Worm (Caenorhabditis elegans) whole organism, L4 larva: ENCODE data around the gene C29G2.6.

Experiments used
- F44E2.7 ChIP-seq: fragments of 200-800 bp; sonication (Bioruptor generic); IDR thresholded peaks from 2 replicates; pipeline ENCODE4 v2.1.2; 2022; ENCODE audit warnings: missing genetic modification characterization, missing compliant biosample characterization
- F49E8.2 ChIP-seq: sonication (generic microtip); optimal IDR thresholded peaks from 2 replicates; lab custom pipeline; 2016; ENCODE audit warnings: missing compliant biosample characterization, mild to moderate bottlenecking, missing genetic modification characterization, borderline replicate concordance
- R02D3.7 ChIP-seq: fragments of 150-350 bp; sonication (generic microtip); optimal IDR thresholded peaks from 3 replicates; lab custom pipeline; 2014; ENCODE audit warnings: missing biosample characterization, missing genetic modification characterization
- T20F7.1 ChIP-seq: fragments of 200-800 bp; sonication (Bioruptor generic); optimal IDR thresholded peaks from 2 replicates; lab custom pipeline; 2018; ENCODE audit warnings: mild to moderate bottlenecking, missing genetic modification characterization, missing compliant biosample characterization
- Y48G9A.11 ChIP-seq: fragments of 200-800 bp; sonication (Bioruptor generic); IDR thresholded peaks from 2 replicates; pipeline ENCODE4 v1.3.6; 2022; ENCODE audit warnings: missing genetic modification reagents, missing genetic modification characterization, missing compliant biosample characterization
- ZK546.5 ChIP-seq, 2 experiments: sonication (generic microtip); optimal IDR thresholded peaks; 2 replicates each; lab custom pipeline; 2017; ENCODE audit warnings: missing biosample characterization in 2 of 2, missing genetic modification characterization in 2 of 2
- aly-2 ChIP-seq: sonication (generic microtip); optimal IDR thresholded peaks from 2 replicates; lab custom pipeline; 2018; ENCODE audit warnings: missing biosample characterization, missing genetic modification characterization
- ceh-28 ChIP-seq: fragments of 150-350 bp; optimal IDR thresholded peaks from 2 replicates; lab custom pipeline; 2014; ENCODE audit warnings: missing biosample characterization, missing genetic modification reagents, missing genetic modification characterization
- ceh-62 ChIP-seq: sonication (generic microtip); optimal IDR thresholded peaks from 2 replicates; lab custom pipeline; 2017; ENCODE audit warnings: missing biosample characterization, missing genetic modification characterization
- daf-16 ChIP-seq, 3 experiments: sonication (generic microtip); optimal IDR thresholded peaks; 2 replicates each; lab custom pipeline; 2016 to 2017; ENCODE audit warnings: missing genetic modification characterization in 3 of 3, missing genetic modification reagents in 3 of 3, mild to moderate bottlenecking in 2 of 3, missing compliant biosample characterization in 2 of 3, missing biosample characterization in 1 of 3, moderate library complexity in 1 of 3
- daf-8 ChIP-seq: fragments of 200-800 bp; sonication (Bioruptor generic); IDR thresholded peaks from 2 replicates; pipeline ENCODE4 v1.3.6; 2022; ENCODE audit warnings: missing genetic modification characterization, missing compliant biosample characterization
- dmd-6 ChIP-seq: fragments of 200-800 bp; sonication (Bioruptor generic); IDR thresholded peaks from 2 replicates; pipeline ENCODE4 v1.3.6; 2022; ENCODE audit warnings: missing genetic modification reagents, missing genetic modification characterization, missing compliant biosample characterization
- dmd-9 ChIP-seq: fragments of 200-800 bp; sonication (Bioruptor generic); IDR thresholded peaks from 2 replicates; pipeline ENCODE4 v1.3.6; 2022; ENCODE audit warnings: missing genetic modification reagents, missing genetic modification characterization, missing compliant biosample characterization
- dpl-1 ChIP-seq: fragments of 150-350 bp; optimal IDR thresholded peaks from 2 replicates; lab custom pipeline; 2014; ENCODE audit warnings: missing biosample characterization, missing genetic modification reagents, missing genetic modification characterization
- egl-27 ChIP-seq: sonication (generic microtip); optimal IDR thresholded peaks from 3 replicates; lab custom pipeline; 2017; ENCODE audit warnings: missing biosample characterization, missing genetic modification reagents, missing genetic modification characterization
- fkh-10 ChIP-seq: fragments of 150-350 bp; optimal IDR thresholded peaks from 2 replicates; lab custom pipeline; 2014; ENCODE audit warnings: missing biosample characterization, missing genetic modification reagents, missing genetic modification characterization
- hif-1 ChIP-seq, 2 experiments: sonication (generic microtip); optimal IDR thresholded peaks; 2 replicates each; lab custom pipeline; 2016 to 2017; ENCODE audit warnings: missing compliant biosample characterization in 2 of 2, missing genetic modification characterization in 2 of 2, missing genetic modification reagents in 2 of 2, missing genotype in 2 of 2, mild to moderate bottlenecking in 1 of 2
- hmg-1.1 ChIP-seq: fragments of 200-800 bp; sonication (Bioruptor generic); IDR thresholded peaks from 2 replicates; pipeline ENCODE4 v1.3.6; 2022; ENCODE audit warnings: missing genetic modification reagents, missing genetic modification characterization, missing compliant biosample characterization
- jun-1 ChIP-seq: fragments of 150-350 bp; optimal IDR thresholded peaks from 2 replicates; lab custom pipeline; 2014; ENCODE audit warnings: missing biosample characterization, missing genetic modification reagents, missing genetic modification characterization
- lin-1 ChIP-seq: fragments of 200-800 bp; sonication (Bioruptor generic); IDR thresholded peaks from 2 replicates; pipeline ENCODE4 v1.3.6; 2022; ENCODE audit warnings: missing genetic modification reagents, missing genetic modification characterization, missing compliant biosample characterization
- lin-29 ChIP-seq: fragments of 200-800 bp; sonication (Bioruptor generic); IDR thresholded peaks from 2 replicates; pipeline ENCODE4 v1.3.6; 2022; ENCODE audit warnings: missing genetic modification reagents, missing genetic modification characterization, missing compliant biosample characterization
- lin-38 ChIP-seq: fragments of 200-800 bp; sonication (Bioruptor generic); IDR thresholded peaks from 2 replicates; pipeline ENCODE4 v1.3.6; 2022; ENCODE audit warnings: missing genetic modification reagents, missing genetic modification characterization, missing compliant biosample characterization
- lsy-2 ChIP-seq, 2 experiments: fragments of 150-350 bp in 1 of 2; sonication (generic microtip) in 1 of 2; optimal IDR thresholded peaks; 2 replicates each; lab custom pipeline; 2014 to 2017; ENCODE audit warnings: missing biosample characterization in 2 of 2, missing genetic modification characterization in 2 of 2
- mdl-1 ChIP-seq, 2 experiments: fragments of 150-350 bp in 1 of 2; sonication (generic microtip) in 1 of 2; optimal IDR thresholded peaks; 2 replicates each; lab custom pipeline; 2014 to 2017; ENCODE audit warnings: missing biosample characterization in 2 of 2, missing genetic modification characterization in 2 of 2
- mes-2 ChIP-seq: sonication (generic microtip); optimal IDR thresholded peaks from 2 replicates; lab custom pipeline; 2016; ENCODE audit warnings: missing genotype, mild to moderate bottlenecking, missing genetic modification characterization, missing compliant biosample characterization; ENCODE audit not compliant: poor library complexity, severe bottlenecking
- nhr-10 ChIP-seq: fragments of 150-350 bp; optimal IDR thresholded peaks from 2 replicates; lab custom pipeline; 2014; ENCODE audit warnings: missing biosample characterization, missing genetic modification characterization
- nhr-11 ChIP-seq: fragments of 150-350 bp; optimal IDR thresholded peaks from 2 replicates; lab custom pipeline; 2014; ENCODE audit warnings: missing biosample characterization, missing genetic modification characterization
- nhr-237 ChIP-seq: sonication (generic microtip); optimal IDR thresholded peaks from 2 replicates; lab custom pipeline; 2017; ENCODE audit warnings: missing biosample characterization, missing genetic modification characterization
- nhr-6 ChIP-seq: fragments of 150-350 bp; optimal IDR thresholded peaks from 2 replicates; lab custom pipeline; 2014; ENCODE audit warnings: missing biosample characterization, missing genetic modification characterization
- pha-4 ChIP-seq, 2 experiments: fragments of 150-350 bp in 1 of 2; fragments of 200-800 bp in 1 of 2; sonication (Bioruptor generic) in 1 of 2; IDR thresholded peaks in 1 of 2; optimal IDR thresholded peaks in 1 of 2; 2 replicates each; pipeline versions ENCODE4 v1.3.6 to Lab custom; 2014 to 2022; ENCODE audit warnings: missing genetic modification characterization in 2 of 2, missing genetic modification reagents in 2 of 2, missing biosample characterization in 1 of 2, missing compliant biosample characterization in 1 of 2
- php-3 ChIP-seq: fragments of 200-800 bp; sonication (Bioruptor generic); IDR thresholded peaks from 2 replicates; pipeline ENCODE4 v1.3.6; 2022; ENCODE audit warnings: missing genetic modification reagents, missing genetic modification characterization, missing compliant biosample characterization
- pqm-1 ChIP-seq: sonication (generic microtip); optimal IDR thresholded peaks from 2 replicates; lab custom pipeline; 2017; ENCODE audit warnings: missing biosample characterization, missing genetic modification characterization
- saeg-2 ChIP-seq: fragments of 200-800 bp; sonication (Bioruptor generic); IDR thresholded peaks from 2 replicates; pipeline ENCODE4 v1.3.6; 2022; ENCODE audit warnings: missing genetic modification reagents, missing genetic modification characterization, missing compliant biosample characterization
- set-16 ChIP-seq: fragments of 200-800 bp; sonication (Bioruptor generic); IDR thresholded peaks from 2 replicates; pipeline ENCODE4 v1.3.6; 2022; ENCODE audit warnings: missing genetic modification reagents, missing genetic modification characterization, missing compliant biosample characterization
- spr-3 ChIP-seq: fragments of 200-800 bp; sonication (Bioruptor generic); optimal IDR thresholded peaks from 2 replicates; lab custom pipeline; 2018; ENCODE audit warnings: mild to moderate bottlenecking, missing genetic modification characterization, missing compliant biosample characterization
- tag-97 ChIP-seq: fragments of 200-800 bp; sonication (Bioruptor generic); IDR thresholded peaks from 2 replicates; pipeline ENCODE4 v1.3.6; 2022; ENCODE audit warnings: missing genetic modification characterization, missing compliant biosample characterization
- tra-1 ChIP-seq: fragments of 200-800 bp; sonication (Bioruptor generic); IDR thresholded peaks from 2 replicates; pipeline ENCODE4 v1.3.6; 2022; ENCODE audit warnings: missing genetic modification reagents, missing genetic modification characterization, missing compliant biosample characterization
- unc-130 ChIP-seq: sonication (generic microtip); optimal IDR thresholded peaks from 2 replicates; lab custom pipeline; 2016; ENCODE audit warnings: missing genetic modification reagents, missing genetic modification characterization, missing compliant biosample characterization
- unc-62 ChIP-seq, 3 experiments: fragments of 150-350 bp in 1 of 3; sonication (generic microtip); optimal IDR thresholded peaks in 2 of 3; peaks in 1 of 3; 1 replicate in 1 of 3; 2 replicates in 2 of 3; lab custom pipeline; 2014 to 2017; ENCODE audit warnings: missing biosample characterization in 3 of 3, missing genetic modification characterization in 3 of 3, missing genetic modification reagents in 3 of 3, missing genotype in 1 of 3
- zag-1 ChIP-seq: fragments of 150-350 bp; optimal IDR thresholded peaks from 2 replicates; lab custom pipeline; 2014; ENCODE audit warnings: missing biosample characterization, missing genetic modification characterization
- zip-11 ChIP-seq: fragments of 200-800 bp; sonication (Bioruptor generic); IDR thresholded peaks from 2 replicates; pipeline ENCODE4 v1.3.6; 2022; ENCODE audit warnings: missing genetic modification characterization, missing compliant biosample characterization
- zip-2 ChIP-seq: fragments of 150-350 bp; optimal IDR thresholded peaks from 2 replicates; lab custom pipeline; 2014; ENCODE audit warnings: missing biosample characterization, missing genetic modification characterization

Gene C29G2.6

DNA sequence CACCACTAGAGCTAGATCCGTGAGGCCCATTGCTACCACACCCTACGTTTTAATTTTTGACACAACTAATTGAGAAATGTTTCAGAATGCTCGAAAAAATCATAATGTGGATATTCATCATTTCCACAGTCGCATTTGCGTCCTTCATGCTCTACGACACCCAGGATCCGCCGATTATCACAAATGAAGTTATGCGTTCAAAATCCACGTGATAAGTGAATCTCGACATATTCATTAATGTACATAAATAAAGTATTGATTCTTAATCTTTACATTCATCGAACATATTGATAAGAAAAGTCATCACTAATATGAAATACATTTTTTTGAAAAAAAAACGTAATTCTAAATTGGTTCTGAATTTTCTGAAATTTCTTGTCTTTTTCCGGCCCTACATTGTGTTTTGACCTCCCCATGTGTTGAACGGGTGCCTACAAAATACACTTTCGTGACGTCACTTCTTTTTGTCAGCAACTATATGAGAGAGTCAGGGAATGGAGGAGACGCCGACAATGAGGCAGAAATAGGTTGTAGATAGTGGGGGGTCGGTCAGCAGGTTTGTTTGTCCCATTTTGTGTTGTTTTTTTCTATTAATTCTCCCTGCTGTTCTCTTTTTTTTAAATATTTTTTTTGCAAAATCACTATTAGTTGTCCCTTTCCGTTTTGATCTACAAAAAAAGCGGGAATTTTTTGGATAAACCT is 29.4 kb upstream of the C29G2.6 start, which contains the start of gene F53E10.1 (continued):
- no peak for TF ChIP-seq egl-27
- peak; percentile 57 for TF ChIP-seq mes-2 (tag; lab: Kevin White, UChicago)
- TF ChIP-seq dmd-6 (GFP tag; lab: Robert Waterston, UW), result peak; percentile 72
- peak in 1 of 2 experiments; percentile 1 for TF ChIP-seq lsy-2 (tag; optimal IDR thresholded peaks at IDR 0.05; lab: Kevin White, UChicago)
- TF ChIP-seq fkh-10 (GFP tag; lab: Kevin White, UChicago), result no peak
- TF ChIP-seq hmg-1.1 (GFP tag; lab: Robert Waterston, UW), result 0 out of 2 replicates have a peak, but pooled peaks have one; percentile 23
- TF ChIP-seq mdl-1 (tag; optimal IDR thresholded peaks at IDR 0.05; lab: Kevin White, UChicago), result peak; percentile 14 to 64
- no peak for TF ChIP-seq zip-2 (tag; lab: Kevin White, UChicago)
- no peak for TF ChIP-seq nhr-10 (tag; lab: Kevin White, UChicago)
- no peak for TF ChIP-seq pha-4 (GFP tag; IDR thresholded peaks at IDR 0.05; lab: Robert Waterston, UW)
- peak; percentile 72 for TF ChIP-seq pha-4 (tag; optimal IDR thresholded peaks at IDR 0.05; lab: Kevin White, UChicago)
- TF ChIP-seq aly-2 (tag; lab: Kevin White, UChicago), result no peak
- no peak for TF ChIP-seq tag-97
- TF ChIP-seq tra-1, result peak; percentile 41; the same call in 1 of the 2 replicates
- peak in 1 of 2 experiments; percentile 8 for TF ChIP-seq hif-1 (tag; optimal IDR thresholded peaks at IDR 0.05; lab: Kevin White, UChicago)
- TF ChIP-seq ceh-62, result no peak
- TF ChIP-seq daf-16 (GFP tag; optimal IDR thresholded peaks at IDR 0.05; lab: Kevin White, UChicago), result peak in 1 of 2 experiments; percentile 26
- TF ChIP-seq daf-16 (tag; optimal IDR thresholded peaks at IDR 0.05; lab: Kevin White, UChicago), result peak; percentile 77
- TF ChIP-seq pqm-1 (tag; lab: Kevin White, UChicago), result no peak

DNA sequence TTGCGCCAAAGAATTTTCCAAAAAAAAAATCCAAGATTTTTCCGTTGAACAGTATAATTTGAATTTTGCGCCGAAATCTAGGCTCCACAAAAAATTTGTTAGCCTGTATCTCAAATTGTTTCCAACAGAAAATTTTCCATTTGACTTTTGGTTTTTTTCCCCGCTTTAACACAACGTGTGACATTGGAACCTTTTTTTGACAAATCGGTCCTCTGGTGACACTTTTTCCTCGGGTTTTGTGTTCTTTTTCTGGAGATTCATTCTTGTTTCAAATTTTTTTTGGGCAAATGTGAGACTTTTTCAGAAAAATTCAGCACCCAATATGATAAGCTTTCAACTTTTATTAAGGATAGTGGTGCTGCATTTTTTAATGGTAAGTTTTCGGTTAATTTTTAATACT is 22.6 kb upstream of the C29G2.6 start, which contains the start of gene acr-17:
TSS of gene acr-17 (plus strand) at position 301 of the 400 bp plus-strand sequence.
- TF ChIP-seq ZK546.5 (tag; optimal IDR thresholded peaks at IDR 0.05; lab: Kevin White, UChicago), result no peak
- TF ChIP-seq unc-130, result no peak
- TF ChIP-seq spr-3 (GFP tag; lab: Kevin White, UChicago), result no peak
- no peak for TF ChIP-seq ceh-28
- TF ChIP-seq zag-1 (tag; lab: Kevin White, UChicago), result no peak
- no peak for TF ChIP-seq R02D3.7
- TF ChIP-seq F44E2.7, result no peak
- TF ChIP-seq nhr-6 (tag; lab: Kevin White, UChicago), result no peak
- TF ChIP-seq nhr-11 (tag; lab: Kevin White, UChicago), result no peak
- TF ChIP-seq ceh-62, result no peak
- TF ChIP-seq jun-1 (tag; lab: Kevin White, UChicago), result no peak

DNA sequence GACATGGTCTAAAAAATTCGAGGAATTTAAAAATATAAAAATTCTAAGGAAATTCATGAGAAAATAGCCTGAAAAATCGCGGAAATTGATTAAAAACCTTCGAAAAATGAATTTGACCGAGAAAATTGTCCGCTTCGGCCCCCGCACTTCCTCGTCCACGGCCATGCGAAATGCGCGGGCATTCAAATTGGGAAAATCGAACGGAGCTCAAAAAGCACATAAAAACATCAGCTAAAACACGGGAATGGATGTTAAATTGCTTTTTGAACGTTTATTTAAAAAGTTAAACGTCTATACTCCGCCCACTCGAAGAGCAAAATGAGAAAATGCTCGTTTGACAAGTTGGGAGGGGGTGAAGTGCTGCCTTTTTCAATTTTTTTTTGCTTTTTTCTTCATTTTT is 17.3 kb upstream of the C29G2.6 start, which contains the start of gene F53E10.6:
TSS of gene F53E10.6 (minus strand) at position 8 of the 400 bp plus-strand sequence.
- no peak for TF ChIP-seq nhr-237 (tag; lab: Kevin White, UChicago)
- TF ChIP-seq F49E8.2, result no peak
- 0 out of 2 replicates have a peak, but pooled peaks have one; percentile 17 for TF ChIP-seq Y48G9A.11 (GFP tag; lab: Robert Waterston, UW)
- peak; percentile 53 for TF ChIP-seq lin-38 (GFP tag; lab: Robert Waterston, UW)
- TF ChIP-seq lin-1 (GFP tag; lab: Robert Waterston, UW), result no peak
- TF ChIP-seq R02D3.7, result no peak
- no peak for TF ChIP-seq zip-11
- TF ChIP-seq dmd-6 (GFP tag; lab: Robert Waterston, UW), result no peak
- TF ChIP-seq pha-4 (GFP tag; IDR thresholded peaks at IDR 0.05; lab: Robert Waterston, UW), result no peak
- no peak for TF ChIP-seq pha-4 (tag; optimal IDR thresholded peaks at IDR 0.05; lab: Kevin White, UChicago)
- TF ChIP-seq saeg-2 (GFP tag; lab: Robert Waterston, UW), result no peak
- no peak for TF ChIP-seq php-3 (GFP tag; lab: Robert Waterston, UW)
- TF ChIP-seq daf-8 (GFP tag; lab: Robert Waterston, UW), result no peak
- TF ChIP-seq set-16 (GFP tag; lab: Robert Waterston, UW), result no peak
- peak; percentile 84 for TF ChIP-seq dpl-1 (GFP tag; lab: Kevin White, UChicago)
- no peak for TF ChIP-seq ceh-28
- no peak for TF ChIP-seq ZK546.5 (tag; optimal IDR thresholded peaks at IDR 0.05; lab: Kevin White, UChicago)
- no peak for TF ChIP-seq lin-29 (GFP tag; lab: Robert Waterston, UW)
- no peak for TF ChIP-seq T20F7.1 (GFP tag; lab: Kevin White, UChicago)
- peak in 1 of 2 experiments; percentile 88 for TF ChIP-seq unc-62 (GFP tag; optimal IDR thresholded peaks at IDR 0.05 in 1 of 2; lab: Kevin White, UChicago)
- no peak for TF ChIP-seq unc-62 (tag; optimal IDR thresholded peaks at IDR 0.05; lab: Kevin White, UChicago)
- TF ChIP-seq dmd-9 (GFP tag; lab: Robert Waterston, UW), result no peak
- TF ChIP-seq mes-2 (tag; lab: Kevin White, UChicago), result peak; percentile 96
- no peak for TF ChIP-seq daf-16 (GFP tag; optimal IDR thresholded peaks at IDR 0.05; lab: Kevin White, UChicago)
- TF ChIP-seq daf-16 (tag; optimal IDR thresholded peaks at IDR 0.05; lab: Kevin White, UChicago), result no peak
- TF ChIP-seq unc-130, result peak; percentile 72
- TF ChIP-seq hif-1 (tag; optimal IDR thresholded peaks at IDR 0.05; lab: Kevin White, UChicago), result peak in 1 of 2 experiments; percentile 77
